Fruit fly (Drosophila melanogaster) whole organism, wandering third instar larva: ENCODE results near the gene Dlip1.

Source experiments
- Abd-B ChIP-seq: fragments of >200 bp; optimal IDR thresholded peaks from 2 replicates; lab custom pipeline; 2017; ENCODE audit warnings: missing biosample characterization, missing genetic modification characterization
- CG32264 ChIP-seq: fragments of 200-800 bp; sonication (Bioruptor generic); optimal IDR thresholded peaks from 2 replicates; lab custom pipeline; 2016; ENCODE audit warnings: missing biosample characterization, missing genetic modification characterization
- CG9705 ChIP-seq: fragments of 200-800 bp; sonication (Bioruptor generic); optimal IDR thresholded peaks from 2 replicates; lab custom pipeline; 2018; ENCODE audit warnings: missing biosample characterization, mild to moderate bottlenecking, missing genetic modification characterization
- CrebA ChIP-seq: fragments of 200-800 bp; sonication (Bioruptor generic); optimal IDR thresholded peaks from 2 replicates; lab custom pipeline; 2016; ENCODE audit warnings: missing biosample characterization, mild to moderate bottlenecking, missing genetic modification characterization, borderline replicate concordance
- Dif ChIP-seq: fragments of 200-275, 200-300 bp; sonication (Bioruptor generic); optimal IDR thresholded peaks from 2 replicates; lab custom pipeline; 2018; ENCODE audit warnings: missing biosample characterization, missing genetic modification characterization; ENCODE audit not compliant: partially characterized antibody
- GATAd ChIP-seq: sonication (Bioruptor generic); optimal IDR thresholded peaks from 2 replicates; lab custom pipeline; 2016; ENCODE audit warnings: missing biosample characterization, missing genetic modification characterization
- Hr78 ChIP-seq: fragments of >200 bp; optimal IDR thresholded peaks from 2 replicates; lab custom pipeline; 2017; ENCODE audit warnings: missing biosample characterization, missing genetic modification characterization
- Hr83 ChIP-seq: fragments of 200-300 bp; sonication (Bioruptor generic); optimal IDR thresholded peaks from 2 replicates; lab custom pipeline; 2016; ENCODE audit warnings: missing biosample characterization, mild to moderate bottlenecking, missing genetic modification characterization, moderate library complexity; ENCODE audit not compliant: poor library complexity, severe bottlenecking
- Jra ChIP-seq: sonication (Bioruptor generic); optimal IDR thresholded peaks from 2 replicates; lab custom pipeline; 2016; ENCODE audit warnings: missing biosample characterization, missing genetic modification characterization
- Mio ChIP-seq: sonication (Bioruptor generic); optimal IDR thresholded peaks from 2 replicates; lab custom pipeline; 2016; ENCODE audit warnings: missing biosample characterization, missing genetic modification characterization
- Myc ChIP-seq: fragments of >200 bp; optimal IDR thresholded peaks from 2 replicates; lab custom pipeline; 2017
- N ChIP-seq: fragments of >200 bp; optimal IDR thresholded peaks from 2 replicates; lab custom pipeline; 2018; ENCODE audit warnings: missing biosample characterization, missing external identifiers, missing genetic modification characterization
- Rel ChIP-seq, 2 experiments: fragments of 200-800 bp; sonication (Bioruptor generic) in 1 of 2; optimal IDR thresholded peaks; 2 replicates in 1 of 2; 3 replicates in 1 of 2; lab custom pipeline; 2016 to 2019; ENCODE audit warnings: mild to moderate bottlenecking in 2 of 2, missing biosample characterization in 2 of 2, missing genetic modification characterization in 2 of 2, moderate library complexity in 1 of 2
- Sp1 ChIP-seq: fragments of 200-800 bp; sonication (Bioruptor generic); optimal IDR thresholded peaks from 3 replicates; lab custom pipeline; 2019; ENCODE audit warnings: missing biosample characterization, mild to moderate bottlenecking, missing genetic modification characterization, moderate library complexity
- Vsx2 ChIP-seq: fragments of 200-300, 225-300 bp; sonication (Bioruptor generic); optimal IDR thresholded peaks from 2 replicates; lab custom pipeline; 2018; ENCODE audit warnings: missing biosample characterization, missing genetic modification characterization; ENCODE audit not compliant: partially characterized antibody
- br ChIP-seq: fragments of 200-800 bp; sonication (Bioruptor generic); optimal IDR thresholded peaks from 2 replicates; lab custom pipeline; 2016; ENCODE audit warnings: missing biosample characterization, missing genetic modification characterization
- brk ChIP-seq: fragments of 200-800 bp; sonication (Bioruptor generic); optimal IDR thresholded peaks from 2 replicates; lab custom pipeline; 2016; ENCODE audit warnings: missing biosample characterization, mild to moderate bottlenecking, missing genetic modification characterization
- dl ChIP-seq, 2 experiments: fragments of 175-275, 200-275 bp in 1 of 2; fragments of 200-275 bp in 1 of 2; sonication (Bioruptor generic); optimal IDR thresholded peaks; lab custom pipeline; 2018; ENCODE audit warnings: mild to moderate bottlenecking in 2 of 2, missing biosample characterization in 2 of 2, missing genetic modification characterization in 2 of 2, moderate library complexity in 2 of 2; ENCODE audit not compliant: partially characterized antibody in 2 of 2, insufficient read depth in 1 of 2
- dmrt93B ChIP-seq: fragments of 200-800 bp; sonication (Bioruptor generic); optimal IDR thresholded peaks from 2 replicates; lab custom pipeline; 2018; ENCODE audit warnings: missing biosample characterization, mild to moderate bottlenecking, missing genetic modification characterization
- dsf ChIP-seq: sonication (Bioruptor generic); optimal IDR thresholded peaks from 2 replicates; lab custom pipeline; 2016; ENCODE audit warnings: missing biosample characterization, missing genetic modification characterization, borderline replicate concordance
- ey ChIP-seq: fragments of 200-800 bp; sonication (Bioruptor generic); optimal IDR thresholded peaks from 2 replicates; lab custom pipeline; 2016; ENCODE audit warnings: missing biosample characterization, missing genetic modification characterization
- foxo ChIP-seq, 2 experiments: fragments of 200-800 bp; sonication (Bioruptor generic); optimal IDR thresholded peaks; 2 replicates in 1 of 2; 3 replicates in 1 of 2; lab custom pipeline; 2016 to 2017; ENCODE audit warnings: missing biosample characterization in 2 of 2, missing genetic modification characterization in 2 of 2
- fru ChIP-seq: fragments of 200-800 bp; sonication (Bioruptor generic); optimal IDR thresholded peaks from 3 replicates; lab custom pipeline; 2016; ENCODE audit warnings: missing biosample characterization, mild to moderate bottlenecking, missing genetic modification characterization
- h ChIP-seq: fragments of 200-800 bp; sonication (Bioruptor generic); optimal IDR thresholded peaks from 3 replicates; lab custom pipeline; 2016; ENCODE audit warnings: missing biosample characterization, mild to moderate bottlenecking, missing genetic modification characterization
- jim ChIP-seq: fragments of 175-275, 200-325 bp; sonication (Bioruptor generic); optimal IDR thresholded peaks from 2 replicates; lab custom pipeline; 2016; ENCODE audit warnings: missing biosample characterization, mild to moderate bottlenecking, missing genetic modification characterization
- lola ChIP-seq: fragments of >200 bp; optimal IDR thresholded peaks from 2 replicates; lab custom pipeline; 2017; ENCODE audit warnings: missing biosample characterization, missing genetic modification characterization
- pan ChIP-seq: fragments of >200 bp; optimal IDR thresholded peaks from 2 replicates; lab custom pipeline; 2017
- psq ChIP-seq: fragments of 200-800 bp; sonication (Bioruptor generic); optimal IDR thresholded peaks from 3 replicates; lab custom pipeline; 2017; ENCODE audit warnings: missing biosample characterization, mild to moderate bottlenecking, missing genetic modification characterization, moderate library complexity
- rgr ChIP-seq: fragments of 200-800 bp; sonication (Bioruptor generic); optimal IDR thresholded peaks from 3 replicates; lab custom pipeline; 2016; ENCODE audit warnings: missing biosample characterization, mild to moderate bottlenecking, missing genetic modification characterization
- sage ChIP-seq: fragments of 200-800 bp; sonication (Bioruptor generic); optimal IDR thresholded peaks from 2 replicates; lab custom pipeline; 2016; ENCODE audit warnings: missing biosample characterization, mild to moderate bottlenecking, missing genetic modification characterization
- sv ChIP-seq: fragments of 200-800 bp; sonication (Bioruptor generic); optimal IDR thresholded peaks from 3 replicates; lab custom pipeline; 2016; ENCODE audit warnings: missing biosample characterization, missing genetic modification characterization
- tai ChIP-seq: sonication (Bioruptor generic); optimal IDR thresholded peaks from 2 replicates; lab custom pipeline; 2016; ENCODE audit warnings: missing biosample characterization, missing genetic modification characterization
- usp ChIP-seq: fragments of >200 bp; optimal IDR thresholded peaks from 2 replicates; lab custom pipeline; 2017; ENCODE audit warnings: missing biosample characterization, missing genetic modification characterization
- woc ChIP-seq: sonication (Bioruptor generic); optimal IDR thresholded peaks from 2 replicates; lab custom pipeline; 2016; ENCODE audit warnings: missing biosample characterization, mild to moderate bottlenecking, missing genetic modification characterization

Dlip1 gene

DNA sequence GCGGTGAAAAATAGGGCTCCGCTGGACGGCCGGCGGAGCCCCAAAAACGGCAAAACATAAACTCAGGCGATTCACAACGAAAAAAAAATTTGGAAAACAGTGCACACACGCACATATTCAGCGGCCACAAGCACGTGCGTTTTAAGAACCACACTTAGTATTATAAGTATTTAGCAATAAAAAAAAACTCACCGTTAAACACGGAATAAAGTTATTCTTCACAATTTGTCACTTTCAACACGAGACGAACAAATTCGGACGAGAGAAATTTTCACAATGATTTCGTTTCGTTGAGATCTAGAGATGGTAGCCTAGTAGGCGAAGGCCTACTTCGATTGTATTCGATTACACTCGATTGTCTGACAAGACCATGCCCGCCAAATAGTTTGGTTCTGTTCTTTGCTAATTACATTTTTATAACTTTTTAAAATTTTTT lies 2.0 kb upstream of the Dlip1 start, which contains the start of gene His3.3B:
His3.3B (minus strand) TSS at position 282 of the 436 bp plus-strand sequence.
- TF ChIP-seq br (GFP tag; lab: Kevin White, UChicago) = peak; percentile 12
- no peak for TF ChIP-seq sage (GFP tag; lab: Kevin White, UChicago)
- peak; percentile 14 for TF ChIP-seq Sp1 (GFP tag; lab: Kevin White, UChicago)
- no peak for TF ChIP-seq Jra (GFP tag; lab: Kevin White, UChicago)
- TF ChIP-seq pan = no peak
- TF ChIP-seq GATAd (GFP tag; lab: Kevin White, UChicago) = no peak
- peak; percentile 17 for TF ChIP-seq brk (GFP tag; lab: Kevin White, UChicago)
- peak; percentile 33 for TF ChIP-seq Dif (GFP tag; lab: Kevin White, UChicago)
- peak; percentile 24 for TF ChIP-seq h (GFP tag; lab: Kevin White, UChicago)
- no peak for TF ChIP-seq Hr78 (GFP tag; lab: Kevin White, UChicago)
- no peak for TF ChIP-seq CG9705
- peak; percentile 6 for TF ChIP-seq rgr (GFP tag; lab: Kevin White, UChicago)
- no peak for TF ChIP-seq CG32264

- TF ChIP-seq fru = no peak
- TF ChIP-seq tai (GFP tag; lab: Kevin White, UChicago) = no peak
- no peak for TF ChIP-seq Rel (GFP tag; optimal IDR thresholded peaks at IDR 0.05; lab: Kevin White, UChicago)
- peak; percentile 11 for TF ChIP-seq Rel (tag; optimal IDR thresholded peaks at IDR 0.05; lab: Kevin White, UChicago)
- peak; percentile 36 for TF ChIP-seq Hr83 (GFP tag; lab: Kevin White, UChicago)
- TF ChIP-seq pan = no peak
- TF ChIP-seq, all 38 proteins: peak for 2
These were observed 1.3 kb downstream of the Dlip1 start, which contains the start of gene NdufA3 for dm6 chrX:9159736-9160135. TSS of gene NdufA3 (minus strand) at chrX:9160052.

DNA sequence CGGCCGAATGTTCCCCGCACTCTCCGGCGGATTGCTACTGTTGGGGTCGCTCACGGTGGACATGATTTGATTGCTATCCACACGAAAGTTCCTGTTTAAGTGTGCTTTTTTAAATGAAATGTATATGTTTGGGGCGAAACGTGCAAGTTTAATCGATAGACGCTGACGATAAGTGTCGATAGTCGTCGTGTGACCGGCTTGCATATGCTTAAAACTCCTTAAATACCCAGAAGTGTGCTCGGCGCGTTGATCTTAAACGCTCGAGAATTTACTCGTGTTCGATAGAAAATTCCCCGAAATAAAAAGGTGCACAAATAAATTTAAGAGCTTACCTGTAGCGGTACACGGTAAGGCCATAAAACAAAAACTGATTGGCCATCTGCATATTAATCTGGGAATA lies 3.5 kb downstream of the Dlip1 start, which contains the start of the genes Zpr1 and CG44532:
Zpr1 (minus strand) TSS at position 179 of the 400 bp plus-strand sequence.
CG44532 (plus strand) TSS at position 181 of the 400 bp plus-strand sequence.
- TF ChIP-seq pan (no peak), Rel (GFP tag; optimal IDR thresholded peaks at IDR 0.05; lab: Kevin White, UChicago) (no peak), Rel (tag; optimal IDR thresholded peaks at IDR 0.05; lab: Kevin White, UChicago) (peak; percentile 97), Myc (lab: Kevin White, UChicago) (peak; percentile 13), CrebA (GFP tag; lab: Kevin White, UChicago) (no peak)

DNA sequence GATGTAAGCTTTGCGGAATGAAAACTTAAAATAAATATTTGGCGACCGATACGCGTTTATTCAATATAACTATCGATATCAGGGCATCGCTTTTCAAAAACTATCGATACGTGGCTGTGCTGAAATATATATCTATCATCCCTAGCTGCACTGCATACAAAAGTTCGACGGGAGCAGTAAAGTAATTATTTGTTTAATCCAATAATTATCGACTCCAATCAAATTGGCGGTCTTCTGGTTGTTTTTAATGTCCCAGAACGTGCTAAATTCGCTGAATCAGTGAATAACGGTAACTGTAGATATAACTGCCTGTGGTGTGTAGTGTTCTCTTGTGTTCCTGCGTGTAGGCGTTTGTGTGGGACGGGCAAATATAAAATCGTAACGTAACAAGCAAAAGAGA lies 4.7 kb downstream of the Dlip1 start, which contains the start of gene mei-P26:
mei-P26 (plus strand) TSS at position 146 of the 400 bp plus-strand sequence.
- no peak for TF ChIP-seq ey (GFP tag; lab: Kevin White, UChicago)
- TF ChIP-seq sage (GFP tag; lab: Kevin White, UChicago) = no peak
- TF ChIP-seq Jra (GFP tag; lab: Kevin White, UChicago) = peak; percentile 18
- no peak for TF ChIP-seq Rel (GFP tag; optimal IDR thresholded peaks at IDR 0.05; lab: Kevin White, UChicago)
- TF ChIP-seq Rel (tag; optimal IDR thresholded peaks at IDR 0.05; lab: Kevin White, UChicago) = peak; percentile 64
- peak; percentile 3 for TF ChIP-seq Hr83 (GFP tag; lab: Kevin White, UChicago)
- TF ChIP-seq rgr (GFP tag; lab: Kevin White, UChicago) = peak; percentile 22
- TF ChIP-seq fru = peak; percentile 3

- no peak for TF ChIP-seq CG9705
- no peak for TF ChIP-seq tai (GFP tag; lab: Kevin White, UChicago)
- TF ChIP-seq foxo (GFP tag; optimal IDR thresholded peaks at IDR 0.05; lab: Kevin White, UChicago) = no peak
- no peak for TF ChIP-seq Abd-B (GFP tag; lab: Kevin White, UChicago)
- no peak for TF ChIP-seq usp (GFP tag; lab: Kevin White, UChicago)
- TF ChIP-seq woc (GFP tag; lab: Kevin White, UChicago) = no peak
- no peak for TF ChIP-seq GATAd (GFP tag; lab: Kevin White, UChicago)
- TF ChIP-seq ey (GFP tag; lab: Kevin White, UChicago) = no peak
- TF ChIP-seq dsf (GFP tag; lab: Kevin White, UChicago) = no peak
- peak; percentile 65 for TF ChIP-seq Rel (GFP tag; optimal IDR thresholded peaks at IDR 0.05; lab: Kevin White, UChicago)
- TF ChIP-seq Rel (tag; optimal IDR thresholded peaks at IDR 0.05; lab: Kevin White, UChicago) = peak; percentile 32
- TF ChIP-seq jim (GFP tag; lab: Kevin White, UChicago) = no peak
- peak; percentile 49 to 56 for TF ChIP-seq dl (GFP tag; optimal IDR thresholded peaks at IDR 0.05; lab: Kevin White, UChicago; ENCODE audit: insufficient read depth in 1 of 2, partially characterized antibody in 2 of 2)
- TF ChIP-seq Myc (lab: Kevin White, UChicago) = peak; percentile 64
- TF ChIP-seq CrebA (GFP tag; lab: Kevin White, UChicago) = no peak
- no peak for TF ChIP-seq Hr83 (GFP tag; lab: Kevin White, UChicago)
- no peak for TF ChIP-seq Mio (GFP tag; lab: Kevin White, UChicago)
- no peak for TF ChIP-seq sv (GFP tag; lab: Kevin White, UChicago)
- TF ChIP-seq dmrt93B (GFP tag; lab: Kevin White, UChicago) = no peak
- TF ChIP-seq sage (GFP tag; lab: Kevin White, UChicago) = no peak
- TF ChIP-seq lola (GFP tag; lab: Kevin White, UChicago) = no peak
- TF ChIP-seq CG32264 = no peak
- no peak for TF ChIP-seq Vsx2
- TF ChIP-seq Dif (GFP tag; lab: Kevin White, UChicago) = peak; percentile 85
- TF ChIP-seq fru = no peak
- TF ChIP-seq brk (GFP tag; lab: Kevin White, UChicago) = no peak
- peak; percentile 44 for TF ChIP-seq N
- no peak for TF ChIP-seq rgr (GFP tag; lab: Kevin White, UChicago)
- TF ChIP-seq psq (GFP tag; lab: Kevin White, UChicago) = peak; percentile 50
- TF ChIP-seq Hr78 (GFP tag; lab: Kevin White, UChicago) = no peak
These were observed 5.5 kb downstream of the Dlip1 start for dm6 chrX:9163645-9164509.
